Worm (Caenorhabditis elegans) whole organism, young adult: Measurements from ENCODE around the gene K03A11.1.

Source experiments
- D2030.7 ChIP-seq: fragments of 200-800 bp; sonication (Bioruptor generic); IDR thresholded peaks from 2 replicates; pipeline ENCODE4 v1.3.6; 2022; ENCODE audit warnings: missing genetic modification reagents, missing genetic modification characterization, missing compliant biosample characterization
- Y56A3A.18 ChIP-seq: fragments of 200-800 bp; sonication (Bioruptor generic); IDR thresholded peaks from 2 replicates; pipeline ENCODE4 v1.3.6; 2022; ENCODE audit warnings: missing genetic modification reagents, missing genetic modification characterization, missing compliant biosample characterization
- ama-1 ChIP-seq, 3 experiments: fragments of 150-350 bp in 1 of 3; sonication (generic microtip) in 2 of 3; optimal IDR thresholded peaks; 2 replicates each; lab custom pipeline; 2014 to 2018; ENCODE audit warnings: missing biosample characterization in 2 of 3, missing genetic modification characterization in 2 of 3, missing genetic modification reagents in 2 of 3
- aptf-3 ChIP-seq: fragments of 200-800 bp; sonication (Bioruptor generic); IDR thresholded peaks from 2 replicates; pipeline ENCODE4 v1.3.6; 2022; ENCODE audit warnings: missing genetic modification characterization, missing compliant biosample characterization
- cebp-1 ChIP-seq, 2 experiments: fragments of 200-800 bp in 1 of 2; sonication (Bioruptor generic) in 1 of 2; sonication (generic microtip) in 1 of 2; IDR thresholded peaks in 1 of 2; optimal IDR thresholded peaks in 1 of 2; 2 replicates each; pipeline versions ENCODE4 v1.3.6 to Lab custom; 2017 to 2022; ENCODE audit warnings: missing compliant biosample characterization in 2 of 2, missing genetic modification characterization in 2 of 2, mild to moderate bottlenecking in 1 of 2, missing genetic modification reagents in 1 of 2, moderate library complexity in 1 of 2
- cebp-2 ChIP-seq: fragments of 200-800 bp; sonication (Bioruptor generic); IDR thresholded peaks from 2 replicates; pipeline ENCODE4 v1.3.6; 2022; ENCODE audit warnings: missing genetic modification characterization, missing compliant biosample characterization
- die-1 ChIP-seq: sonication (generic microtip); optimal IDR thresholded peaks from 2 replicates; lab custom pipeline; 2016; ENCODE audit warnings: missing genotype, mild to moderate bottlenecking, missing genetic modification characterization, missing compliant biosample characterization
- ets-4 ChIP-seq: fragments of 200-800 bp; sonication (Bioruptor generic); optimal IDR thresholded peaks from 2 replicates; lab custom pipeline; 2018; ENCODE audit warnings: mild to moderate bottlenecking, missing genetic modification characterization, missing compliant biosample characterization
- hrde-1 ChIP-seq: sonication (generic microtip); optimal IDR thresholded peaks from 2 replicates; lab custom pipeline; 2016; ENCODE audit warnings: missing genetic modification characterization, mild to moderate bottlenecking, missing compliant biosample characterization, moderate library complexity, missing genotype, missing genetic modification reagents, borderline replicate concordance
- madf-8 ChIP-seq: fragments of 200-800 bp; sonication (Bioruptor generic); conservative IDR thresholded peaks from 2 replicates; pipeline ENCODE4 v1.3.6; 2022; ENCODE audit warnings: missing genetic modification reagents, missing genetic modification characterization, missing compliant biosample characterization
- nfyb-1 ChIP-seq: fragments of 200-800 bp; sonication (Bioruptor generic); IDR thresholded peaks from 2 replicates; pipeline ENCODE4 v1.3.6; 2022; ENCODE audit warnings: missing genetic modification reagents, missing genetic modification characterization, missing compliant biosample characterization
- snpc-4 ChIP-seq, 5 experiments: fragments of 150-350 bp in 1 of 5; sonication (generic microtip) in 4 of 5; optimal IDR thresholded peaks; 2 replicates each; lab custom pipeline; 2014 to 2018; ENCODE audit warnings: missing genetic modification characterization in 5 of 5, missing biosample characterization in 3 of 5, antibody characterized with exemption in 2 of 5, mild to moderate bottlenecking in 2 of 5, missing compliant biosample characterization in 2 of 5, missing genotype in 2 of 5, moderate library complexity in 2 of 5, missing genetic modification reagents in 1 of 5
- tlf-1 ChIP-seq: fragments of 200-800 bp; sonication (Bioruptor generic); optimal IDR thresholded peaks from 2 replicates; lab custom pipeline; 2018; ENCODE audit warnings: mild to moderate bottlenecking, missing genetic modification characterization, missing compliant biosample characterization
- unc-130 ChIP-seq: sonication (generic microtip); optimal IDR thresholded peaks from 2 replicates; lab custom pipeline; 2016; ENCODE audit warnings: missing genetic modification reagents, missing genetic modification characterization, missing compliant biosample characterization

DNA sequence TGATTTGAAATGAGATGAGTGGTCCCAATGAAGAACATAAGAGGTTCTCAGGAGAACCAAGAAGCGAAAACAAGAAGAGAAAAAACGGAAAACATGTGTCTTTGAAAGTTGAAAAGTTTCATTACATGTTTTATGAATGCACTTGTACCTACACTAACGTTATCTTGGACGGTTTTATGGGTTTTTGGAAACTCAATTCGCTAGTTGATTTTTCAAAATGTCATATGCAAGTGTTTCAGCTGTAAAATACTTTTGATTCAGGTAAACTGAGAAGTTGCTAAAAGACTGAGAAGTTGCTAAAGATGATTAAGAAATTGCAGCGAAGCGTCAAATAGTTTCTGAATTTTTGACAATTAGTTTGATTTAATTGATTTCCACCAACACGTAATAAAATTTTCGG, 19.6 kb downstream of the K03A11.1 start, which contains the start of gene cpx-2:
- TF ChIP-seq nfyb-1 = no peak
- no peak for TF ChIP-seq cebp-2 (GFP tag; lab: Robert Waterston, UW)
- TF ChIP-seq Y56A3A.18 (GFP tag; lab: Robert Waterston, UW) = no peak
- no peak for TF ChIP-seq ama-1 (optimal IDR thresholded peaks at IDR 0.05; lab: Kevin White, UChicago)
- TF ChIP-seq ama-1 (GFP tag; optimal IDR thresholded peaks at IDR 0.05; lab: Kevin White, UChicago) = no peak
- no peak for TF ChIP-seq hrde-1
- TF ChIP-seq die-1 (tag; lab: Kevin White, UChicago) = no peak
- TF ChIP-seq tlf-1 = no peak
- no peak for TF ChIP-seq snpc-4 (GFP tag; optimal IDR thresholded peaks at IDR 0.05; lab: Kevin White, UChicago)
- no peak for TF ChIP-seq snpc-4 (tag; optimal IDR thresholded peaks at IDR 0.05; lab: Kevin White, UChicago)
- no peak for TF ChIP-seq ets-4 (GFP tag; lab: Kevin White, UChicago)
- TF ChIP-seq unc-130 (GFP tag; lab: Kevin White, UChicago) = no peak
- no peak for TF ChIP-seq madf-8 (GFP tag; lab: Robert Waterston, UW)
- TF ChIP-seq aptf-3 (GFP tag; lab: Robert Waterston, UW) = no peak
- no peak for TF ChIP-seq cebp-1 (GFP tag; IDR thresholded peaks at IDR 0.05; lab: Robert Waterston, UW)
- TF ChIP-seq cebp-1 (tag; optimal IDR thresholded peaks at IDR 0.05; lab: Kevin White, UChicago) = no peak
- no peak for TF ChIP-seq D2030.7 (GFP tag; lab: Robert Waterston, UW)
